Worm (Caenorhabditis elegans) whole organism, late embryonic: Measurements from ENCODE around the gene cap-1.

Source experiments
- K02D7.2 ChIP-seq: sonication (generic microtip); optimal IDR thresholded peaks from 2 replicates; lab custom pipeline; 2017; ENCODE audit warnings: mild to moderate bottlenecking, missing genetic modification characterization, missing compliant biosample characterization
- ets-4 ChIP-seq: sonication (generic microtip); optimal IDR thresholded peaks from 2 replicates; lab custom pipeline; 2016; ENCODE audit warnings: missing genetic modification characterization, missing compliant biosample characterization
- pha-4 ChIP-seq: fragments of 150-350 bp; optimal IDR thresholded peaks from 2 replicates; lab custom pipeline; 2018; ENCODE audit warnings: missing biosample characterization, missing genetic modification reagents, missing genetic modification characterization
- rnt-1 ChIP-seq: sonication (generic microtip); optimal IDR thresholded peaks from 2 replicates; lab custom pipeline; 2016; ENCODE audit warnings: missing genetic modification characterization, missing compliant biosample characterization
- unc-55 ChIP-seq: sonication (generic microtip); optimal IDR thresholded peaks from 2 replicates; lab custom pipeline; 2017; ENCODE audit warnings: missing biosample characterization, missing genetic modification reagents, missing genetic modification characterization

DNA sequence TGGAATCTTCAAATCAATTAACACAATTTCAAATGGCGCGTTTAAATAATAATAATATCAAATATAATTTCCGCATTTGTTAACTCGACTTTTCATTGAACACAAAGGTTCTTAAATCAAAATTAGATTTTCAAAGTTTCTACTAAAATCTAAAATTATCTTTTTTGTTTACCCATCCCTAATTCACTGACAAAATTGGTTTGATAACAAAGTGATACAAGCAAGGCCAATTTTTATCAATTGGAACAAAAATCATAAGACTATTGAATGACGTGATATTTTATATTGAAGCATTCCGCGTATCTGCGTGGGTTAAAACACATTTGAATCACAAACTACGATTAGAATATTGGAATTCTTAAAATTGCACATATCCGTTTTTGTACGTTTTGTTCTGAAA is 39.6 kb downstream of the cap-1 start:
- TF ChIP-seq K02D7.2 (tag; lab: Kevin White, UChicago): no peak
- no peak for TF ChIP-seq rnt-1
- no peak for TF ChIP-seq ets-4 (tag; lab: Kevin White, UChicago)
- TF ChIP-seq pha-4 (tag; lab: Kevin White, UChicago): no peak
- TF ChIP-seq unc-55: no peak
